Worm (Caenorhabditis elegans): Measurements from ENCODE around the gene ceh-38.

ceh-38 gene

DNA sequence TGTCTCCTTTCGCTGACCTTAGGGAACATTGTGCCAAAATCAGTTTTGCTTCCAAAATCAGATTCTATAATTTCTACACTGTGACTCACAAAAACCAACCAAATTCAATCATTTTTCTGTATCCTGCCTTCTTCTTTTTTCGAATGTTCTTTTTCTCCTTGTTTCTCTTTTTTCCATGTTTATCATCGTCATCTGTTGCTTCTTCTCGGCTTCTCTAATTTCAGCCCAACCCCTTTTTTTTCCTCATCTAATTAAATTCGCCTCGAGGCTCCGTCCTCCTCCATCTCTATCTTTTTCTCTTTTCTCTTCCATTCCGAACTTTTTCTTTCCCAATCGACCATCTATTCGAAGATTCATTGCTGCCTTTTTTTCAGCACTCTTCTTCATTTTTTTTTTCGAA is 43.4 kb downstream of the ceh-38 start, which contains the start of gene unc-104:
Gene unc-104, plus strand, starts transcription at position 311 of the 400 bp plus-strand sequence.
- TF ChIP-seq snpc-4 (tag; optimal IDR thresholded peaks at IDR 0.05) (no peak), pha-4 (tag; optimal IDR thresholded peaks at IDR 0.05) (no peak), mdl-1 (tag; optimal IDR thresholded peaks at IDR 0.05) (no peak), jun-1 (tag; optimal IDR thresholded peaks at IDR 0.05) (no peak), nfya-1 (tag; optimal IDR thresholded peaks at IDR 0.05; ENCODE audit: insufficient read depth) (peak; percentile 44), tbx-2 (tag; optimal IDR thresholded peaks at IDR 0.05) (no peak), mml-1 (tag; optimal IDR thresholded peaks at IDR 0.05) (no peak), ceh-16 (tag; optimal IDR thresholded peaks at IDR 0.05) (no peak), fkh-10 (GFP tag; optimal IDR thresholded peaks at IDR 0.05) (peak; percentile 87)

DNA sequence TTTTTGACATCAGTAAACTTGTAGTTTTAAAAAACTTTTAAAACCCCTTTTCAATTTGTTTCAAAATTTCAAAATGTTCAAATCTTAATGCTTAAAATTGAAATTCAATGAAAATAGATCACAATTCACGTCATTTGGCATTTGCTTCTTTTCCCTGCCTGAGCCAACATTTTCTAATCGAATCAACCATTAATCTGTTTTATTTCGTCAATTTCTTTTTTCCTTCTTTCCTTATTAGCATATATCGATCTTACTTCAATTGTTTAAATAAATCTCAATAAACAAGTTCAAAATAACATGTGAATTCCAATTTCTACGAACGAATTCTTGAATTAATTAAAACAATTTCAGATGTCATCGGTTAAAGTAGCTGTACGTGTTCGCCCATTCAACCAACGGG is 44.3 kb downstream of the ceh-38 start:
- TF ChIP-seq skn-1 (tag; optimal IDR thresholded peaks at IDR 0.05) (no peak), elt-1 (tag; optimal IDR thresholded peaks at IDR 0.05) (no peak), ceh-16 (tag; optimal IDR thresholded peaks at IDR 0.05) (no peak), nhr-28 (tag; optimal IDR thresholded peaks at IDR 0.05) (no peak), fos-1 (tag; optimal IDR thresholded peaks at IDR 0.05) (no peak), ama-1 (optimal IDR thresholded peaks at IDR 0.05) (no peak), fkh-2 (tag; optimal IDR thresholded peaks at IDR 0.05) (no peak), ztf-11 (tag; optimal IDR thresholded peaks at IDR 0.05) (no peak), unc-62 (GFP tag; optimal IDR thresholded peaks at IDR 0.05) (no peak), fkh-10 (GFP tag; optimal IDR thresholded peaks at IDR 0.05) (no peak), R02D3.7 (tag; optimal IDR thresholded peaks at IDR 0.05) (no peak)

DNA sequence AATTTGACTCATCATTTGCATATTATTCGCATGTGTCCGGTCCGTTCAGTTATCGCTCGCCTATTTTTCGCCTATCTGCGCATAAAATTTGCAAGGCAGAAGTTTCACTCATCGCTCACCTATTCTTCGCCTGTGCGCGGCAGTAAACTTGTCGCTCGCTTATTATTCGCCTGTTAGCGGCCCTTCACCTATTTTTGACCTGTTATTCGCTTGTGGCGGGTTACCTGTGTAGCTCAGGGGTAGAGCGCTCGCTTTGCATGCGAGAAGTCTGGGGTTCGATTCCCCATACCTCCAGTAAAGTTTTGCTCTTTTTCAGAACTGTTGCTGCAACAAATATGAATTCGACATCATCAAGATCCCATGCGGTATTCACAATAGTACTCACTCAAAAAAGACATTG is 50.1 kb downstream of the ceh-38 start:
- TF ChIP-seq lsy-12 (tag; optimal IDR thresholded peaks at IDR 0.05) (peak; percentile 13), elt-2 (tag; optimal IDR thresholded peaks at IDR 0.05) (peak; percentile 24)

- TF ChIP-seq nhr-23 (tag; optimal IDR thresholded peaks at IDR 0.05) (peak; percentile 1), hmg-11 (tag; optimal IDR thresholded peaks at IDR 0.05) (peak; percentile 9), pqm-1 (tag; optimal IDR thresholded peaks at IDR 0.05) (peak; percentile 4), nhr-77 (tag; optimal IDR thresholded peaks at IDR 0.05) (no peak), lsy-12 (tag; optimal IDR thresholded peaks at IDR 0.05) (no peak), nhr-43 (tag; optimal IDR thresholded peaks at IDR 0.05; ENCODE audit: poor library complexity, severe bottlenecking) (peak; percentile 58), nfya-1 (tag; optimal IDR thresholded peaks at IDR 0.05; ENCODE audit: insufficient read depth) (peak; percentile 19), nhr-25 (tag; optimal IDR thresholded peaks at IDR 0.05) (peak; percentile 28)
Observed at ce11 chrII:7002956-7003357, 51.6 kb downstream of the ceh-38 start.

Data from whole organism, L3 larva.